Worm (Caenorhabditis elegans) whole organism, young adult: Measurements from ENCODE around the gene C46C2.5.

Experiments
- Y53G8AR.9 ChIP-seq: fragments of 200-800 bp; sonication (Bioruptor generic); conservative IDR thresholded peaks from 2 replicates; pipeline ENCODE4 v1.3.6; 2022; ENCODE audit warnings: missing genetic modification reagents, missing genetic modification characterization, missing compliant biosample characterization
- attf-3 ChIP-seq: fragments of 200-800 bp; sonication (Bioruptor generic); conservative IDR thresholded peaks from 2 replicates; pipeline ENCODE4 v1.3.6; 2022; ENCODE audit warnings: missing genetic modification reagents, missing genetic modification characterization, missing compliant biosample characterization
- bed-2 ChIP-seq: fragments of 200-800 bp; sonication (Bioruptor generic); IDR thresholded peaks from 2 replicates; pipeline ENCODE4 v1.3.6; 2022; ENCODE audit warnings: missing genetic modification reagents, missing genetic modification characterization, missing compliant biosample characterization
- ceh-58 ChIP-seq: fragments of 200-800 bp; sonication (Bioruptor generic); IDR thresholded peaks from 2 replicates; pipeline ENCODE4 v1.3.6; 2022; ENCODE audit warnings: missing genetic modification characterization, missing compliant biosample characterization
- hlh-12 ChIP-seq: sonication (generic microtip); optimal IDR thresholded peaks from 2 replicates; lab custom pipeline; 2016; ENCODE audit warnings: missing genetic modification characterization, missing compliant biosample characterization
- hlh-26 ChIP-seq: fragments of 200-800 bp; sonication (Bioruptor generic); conservative IDR thresholded peaks from 2 replicates; pipeline ENCODE4 v1.3.6; 2022; ENCODE audit warnings: missing genetic modification reagents, missing genetic modification characterization, missing compliant biosample characterization
- hrde-1 ChIP-seq: sonication (generic microtip); optimal IDR thresholded peaks from 2 replicates; lab custom pipeline; 2016; ENCODE audit warnings: missing genetic modification characterization, mild to moderate bottlenecking, missing compliant biosample characterization, moderate library complexity, missing genotype, missing genetic modification reagents, borderline replicate concordance
- mes-4 ChIP-seq: sonication (generic microtip); optimal IDR thresholded peaks from 2 replicates; lab custom pipeline; 2016; ENCODE audit warnings: missing genotype, missing genetic modification characterization, missing compliant biosample characterization
- nhr-120 ChIP-seq: fragments of 200-800 bp; sonication (Bioruptor generic); IDR thresholded peaks from 2 replicates; pipeline ENCODE4 v1.3.6; 2022; ENCODE audit warnings: missing genetic modification characterization, missing compliant biosample characterization
- nhr-179 ChIP-seq: sonication (generic microtip); optimal IDR thresholded peaks from 2 replicates; lab custom pipeline; 2016; ENCODE audit warnings: mild to moderate bottlenecking, missing genetic modification characterization, missing compliant biosample characterization
- repo-1 ChIP-seq: sonication (generic microtip); optimal IDR thresholded peaks from 2 replicates; lab custom pipeline; 2017; ENCODE audit warnings: mild to moderate bottlenecking, missing genetic modification characterization, missing compliant biosample characterization

- TF ChIP-seq nhr-179 (tag; lab: Kevin White, UChicago) = no peak
- TF ChIP-seq hlh-26 = no peak
- TF ChIP-seq ceh-58 (GFP tag; lab: Robert Waterston, UW) = no peak
- no peak for TF ChIP-seq nhr-120 (GFP tag; lab: Robert Waterston, UW)
- TF ChIP-seq hrde-1 (tag; lab: Kevin White, UChicago) = no peak
- TF ChIP-seq attf-3 (GFP tag; lab: Robert Waterston, UW) = no peak
- TF ChIP-seq repo-1 (tag; lab: Kevin White, UChicago) = no peak
- no peak for TF ChIP-seq Y53G8AR.9
- TF ChIP-seq hlh-12 (tag; lab: Kevin White, UChicago) = no peak
- TF ChIP-seq bed-2 (GFP tag; lab: Robert Waterston, UW) = no peak
- TF ChIP-seq mes-4 (tag; lab: Kevin White, UChicago) = no peak
These were observed 33.2 kb downstream of the C46C2.5 start, which contains the start of gene pcp-3 for ce11 chrIV:9158969-9159800.
